Fruit fly (Drosophila melanogaster) whole organism, embryonic: ENCODE measurements around the gene nmo.

ENCODE experiments used
- CG10431 ChIP-seq: fragments of 200-800 bp; sonication (Bioruptor generic); optimal IDR thresholded peaks from 3 replicates; lab custom pipeline; 2018; ENCODE audit warnings: missing biosample characterization, mild to moderate bottlenecking, missing genetic modification characterization
- CG10543 ChIP-seq: fragments of 200-800 bp; sonication (Bioruptor generic); optimal IDR thresholded peaks from 3 replicates; lab custom pipeline; 2017; ENCODE audit warnings: missing biosample characterization, mild to moderate bottlenecking, missing genetic modification characterization, moderate library complexity
- CG5245 ChIP-seq: fragments of 200-800 bp; sonication (Bioruptor generic); optimal IDR thresholded peaks from 3 replicates; lab custom pipeline; 2016; ENCODE audit warnings: missing biosample characterization, missing genetic modification characterization
- CG8924 ChIP-seq: fragments of 200-800 bp; optimal IDR thresholded peaks from 3 replicates; lab custom pipeline; 2019; ENCODE audit warnings: missing biosample characterization, mild to moderate bottlenecking, missing genetic modification characterization, moderate library complexity
- Ravus ChIP-seq: fragments of 200-800 bp; sonication (Bioruptor generic); IDR thresholded peaks from 2 replicates; pipeline ENCODE4 v1.3.6; 2022; ENCODE audit warnings: missing biosample characterization, missing genetic modification characterization
- Rx ChIP-seq: fragments of 200-800 bp; sonication (Bioruptor generic); IDR thresholded peaks from 2 replicates; pipeline ENCODE4 v1.3.6; 2022; ENCODE audit warnings: missing biosample characterization, missing genetic modification characterization
- Vsx1 ChIP-seq: fragments of 200-800 bp; sonication (Bioruptor generic); optimal IDR thresholded peaks from 2 replicates; lab custom pipeline; 2017; ENCODE audit warnings: missing biosample characterization, mild to moderate bottlenecking, missing genetic modification characterization, missing genetic modification reagents
- cg ChIP-seq: fragments of 200-800 bp; sonication (Bioruptor generic); optimal IDR thresholded peaks from 3 replicates; lab custom pipeline; 2019; ENCODE audit warnings: missing biosample characterization, mild to moderate bottlenecking, missing genetic modification characterization, moderate library complexity
- dimm ChIP-seq: fragments of 200-800 bp; sonication (Bioruptor generic); IDR thresholded peaks from 2 replicates; pipeline ENCODE4 v1.3.6; 2022; ENCODE audit warnings: missing biosample characterization, missing genetic modification characterization
- dysf ChIP-seq: fragments of 200-800 bp; sonication (Bioruptor generic); IDR thresholded peaks from 3 replicates; pipeline ENCODE4 v1.3.6; 2022; ENCODE audit warnings: missing biosample characterization, missing genetic modification characterization
- jigr1 ChIP-seq: fragments of 200-800 bp; sonication (Bioruptor generic); IDR thresholded peaks from 3 replicates; pipeline ENCODE4 v1.3.6; 2022; ENCODE audit warnings: missing biosample characterization, missing genetic modification characterization
- jing ChIP-seq: fragments of 200-800 bp; sonication (Bioruptor generic); optimal IDR thresholded peaks from 2 replicates; lab custom pipeline; 2018; ENCODE audit warnings: missing biosample characterization, mild to moderate bottlenecking, missing genetic modification characterization
- sens-2 ChIP-seq: fragments of 200-800 bp; sonication (Bioruptor generic); IDR thresholded peaks from 2 replicates; pipeline ENCODE4 v1.3.6; 2022; ENCODE audit warnings: missing biosample characterization, missing genetic modification characterization

- TF ChIP-seq Vsx1 (GFP tag; lab: Kevin White, UChicago) (peak; percentile 61), Ravus (no peak), CG5245 (no peak), sens-2 (no peak), dysf (GFP tag; lab: Robert Waterston, UW) (no peak), dimm (GFP tag; lab: Robert Waterston, UW) (no peak), cg (GFP tag; lab: Kevin White, UChicago) (no peak), CG10431 (GFP tag; lab: Kevin White, UChicago) (no peak), CG10543 (GFP tag; lab: Kevin White, UChicago) (no peak), jing (GFP tag; lab: Kevin White, UChicago) (no peak), CG8924 (tag; lab: Kevin White, UChicago) (no peak), Rx (GFP tag; lab: Robert Waterston, UW) (no peak), jigr1 (GFP tag; lab: Robert Waterston, UW) (no peak)
Observed at dm6 chr3L:8073370-8073769, 94.5 kb downstream of the nmo start.
